Worm (Caenorhabditis elegans): ENCODE results near the gene Y102A11A.3.

The Y102A11A.3 gene

DNA sequence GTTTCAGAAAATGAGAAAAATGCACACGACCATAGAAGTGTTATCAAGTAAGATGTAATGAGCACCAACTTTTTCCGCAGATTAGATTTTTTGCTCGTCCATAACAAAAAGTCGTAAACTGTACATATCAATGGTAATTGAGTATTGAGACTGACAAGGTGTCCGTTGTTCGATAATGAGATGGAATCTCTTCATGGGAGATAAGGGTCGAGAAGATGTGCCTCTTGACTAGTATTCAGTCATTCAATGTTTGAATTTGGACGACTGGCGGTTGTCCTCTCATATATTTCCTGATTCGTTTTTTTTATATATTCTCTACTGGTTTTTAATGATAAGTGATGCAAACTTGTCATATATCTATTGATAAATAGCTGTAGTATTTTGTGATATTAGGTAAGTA, 37.3 kb upstream of the Y102A11A.3 start:
- no peak for TF ChIP-seq lsy-12 (tag; optimal IDR thresholded peaks at IDR 0.05)
- no peak for TF ChIP-seq unc-39 (tag; optimal IDR thresholded peaks at IDR 0.05)
- TF ChIP-seq nfya-1 (tag; optimal IDR thresholded peaks at IDR 0.05; ENCODE audit: insufficient read depth): no peak
- no peak for TF ChIP-seq mml-1 (tag; optimal IDR thresholded peaks at IDR 0.05)
- TF ChIP-seq ceh-82 (tag; optimal IDR thresholded peaks at IDR 0.05): no peak
- TF ChIP-seq mdl-1 (tag; optimal IDR thresholded peaks at IDR 0.05): no peak
- TF ChIP-seq elt-2 (tag; optimal IDR thresholded peaks at IDR 0.05): no peak
- TF ChIP-seq R02D3.7 (tag; optimal IDR thresholded peaks at IDR 0.05): no peak
- TF ChIP-seq tbx-2 (tag; optimal IDR thresholded peaks at IDR 0.05): no peak
- TF ChIP-seq ceh-28 (tag; optimal IDR thresholded peaks at IDR 0.05): no peak
- TF ChIP-seq ztf-11 (tag; optimal IDR thresholded peaks at IDR 0.05): no peak
- no peak for TF ChIP-seq nhr-23 (tag; optimal IDR thresholded peaks at IDR 0.05)
- no peak for TF ChIP-seq pqm-1 (tag; optimal IDR thresholded peaks at IDR 0.05)
- no peak for TF ChIP-seq nhr-43 (tag; optimal IDR thresholded peaks at IDR 0.05; ENCODE audit: poor library complexity, severe bottlenecking)

DNA sequence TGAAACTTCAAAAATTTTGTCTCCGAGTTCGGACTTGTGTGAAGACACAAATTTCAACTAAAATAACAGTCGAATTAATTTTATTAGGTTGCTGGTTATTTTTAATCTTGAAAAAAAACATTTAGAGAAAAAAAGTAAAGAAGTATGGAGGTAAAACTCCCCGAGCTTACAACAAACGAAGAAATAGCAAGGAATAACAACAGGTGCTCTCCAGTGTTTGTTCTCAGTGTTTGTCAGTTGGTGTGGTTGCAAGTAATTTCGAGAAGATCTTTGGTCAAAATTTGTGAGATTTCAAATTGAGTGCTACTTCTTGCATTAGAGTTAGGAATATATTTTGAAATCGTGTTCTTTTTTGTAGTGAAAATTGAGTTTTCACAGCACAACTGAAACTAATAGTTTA, 34.1 kb upstream of the Y102A11A.3 start:
- TF ChIP-seq fkh-2 (tag; optimal IDR thresholded peaks at IDR 0.05) (no peak), nhr-43 (tag; optimal IDR thresholded peaks at IDR 0.05; ENCODE audit: poor library complexity, severe bottlenecking) (no peak), nhr-76 (tag; optimal IDR thresholded peaks at IDR 0.05) (no peak), ZK546.5 (tag; optimal IDR thresholded peaks at IDR 0.05) (no peak), ztf-4 (tag; optimal IDR thresholded peaks at IDR 0.05) (no peak), lin-39 (tag; optimal IDR thresholded peaks at IDR 0.05) (no peak), ama-1 (optimal IDR thresholded peaks at IDR 0.05) (no peak), fos-1 (tag; optimal IDR thresholded peaks at IDR 0.05) (no peak), elt-2 (tag; optimal IDR thresholded peaks at IDR 0.05) (no peak), daf-12 (tag; optimal IDR thresholded peaks at IDR 0.05) (no peak)

DNA sequence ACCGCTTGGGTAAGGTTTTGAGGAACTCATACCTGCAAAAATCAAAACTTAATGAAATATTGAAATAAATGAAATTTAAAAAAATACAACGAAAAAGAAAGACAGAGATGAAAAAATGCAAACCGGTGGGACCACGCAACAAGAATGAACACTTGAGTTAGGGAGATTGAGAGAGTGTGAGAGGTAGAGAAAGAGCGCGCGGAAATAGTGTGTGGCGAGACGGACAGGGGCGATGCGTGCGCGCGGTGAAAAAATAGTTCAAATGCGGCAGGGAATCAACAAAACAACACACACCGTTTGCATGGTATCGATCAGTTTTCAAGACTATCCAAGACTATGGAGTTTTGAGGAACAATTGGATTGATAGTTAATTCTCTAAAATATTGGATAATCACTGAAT, 29.4 kb upstream of the Y102A11A.3 start, which contains the start of gene meg-3:
meg-3 (minus strand) TSS at position 32 of the 400 bp plus-strand sequence.
- TF ChIP-seq nfya-1 (tag; optimal IDR thresholded peaks at IDR 0.05; ENCODE audit: insufficient read depth) (no peak), nhr-23 (tag; optimal IDR thresholded peaks at IDR 0.05) (no peak), zag-1 (tag; optimal IDR thresholded peaks at IDR 0.05) (no peak)

DNA sequence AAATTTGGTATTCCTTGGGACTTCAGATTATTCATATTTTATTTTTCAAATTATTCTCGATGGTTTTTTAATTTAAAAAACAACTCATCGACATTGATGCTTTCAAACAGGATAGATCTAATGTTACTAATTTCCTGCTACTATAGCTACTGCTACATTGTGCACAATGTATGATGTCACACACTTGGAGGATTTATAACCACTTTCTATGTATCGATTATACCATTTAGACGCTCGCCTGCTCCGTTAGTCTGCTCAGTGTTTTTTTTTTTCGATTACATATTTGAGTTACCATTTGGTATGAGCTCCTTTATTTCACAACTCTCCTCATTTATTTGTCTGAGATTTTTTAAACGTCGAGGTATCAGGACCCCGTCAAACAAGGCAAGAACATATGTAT, 28.5 kb upstream of the Y102A11A.3 start, which contains the start of gene Y40A1A.2:
Y40A1A.2 (plus strand) TSS at position 301 of the 400 bp plus-strand sequence.
- TF ChIP-seq zag-1 (tag; optimal IDR thresholded peaks at IDR 0.05) (no peak), snpc-4 (tag; optimal IDR thresholded peaks at IDR 0.05) (no peak), fkh-10 (GFP tag; optimal IDR thresholded peaks at IDR 0.05) (no peak), mml-1 (tag; optimal IDR thresholded peaks at IDR 0.05) (no peak), unc-62 (GFP tag; optimal IDR thresholded peaks at IDR 0.05) (no peak), ceh-28 (tag; optimal IDR thresholded peaks at IDR 0.05) (no peak), lin-39 (tag; optimal IDR thresholded peaks at IDR 0.05) (no peak), ceh-16 (tag; optimal IDR thresholded peaks at IDR 0.05) (no peak), egl-5 (tag; optimal IDR thresholded peaks at IDR 0.05) (no peak), ZK546.5 (tag; optimal IDR thresholded peaks at IDR 0.05) (no peak), elt-1 (tag; optimal IDR thresholded peaks at IDR 0.05) (no peak), nhr-237 (tag; optimal IDR thresholded peaks at IDR 0.05) (no peak), sea-2 (GFP tag; optimal IDR thresholded peaks at IDR 0.05) (no peak), nhr-12 (tag; optimal IDR thresholded peaks at IDR 0.05) (no peak), nhr-67 (tag; optimal IDR thresholded peaks at IDR 0.05) (no peak), nhr-77 (tag; optimal IDR thresholded peaks at IDR 0.05) (no peak), pha-4 (tag; optimal IDR thresholded peaks at IDR 0.05) (no peak), tbx-2 (tag; optimal IDR thresholded peaks at IDR 0.05) (no peak), nhr-11 (tag; optimal IDR thresholded peaks at IDR 0.05) (no peak)

DNA sequence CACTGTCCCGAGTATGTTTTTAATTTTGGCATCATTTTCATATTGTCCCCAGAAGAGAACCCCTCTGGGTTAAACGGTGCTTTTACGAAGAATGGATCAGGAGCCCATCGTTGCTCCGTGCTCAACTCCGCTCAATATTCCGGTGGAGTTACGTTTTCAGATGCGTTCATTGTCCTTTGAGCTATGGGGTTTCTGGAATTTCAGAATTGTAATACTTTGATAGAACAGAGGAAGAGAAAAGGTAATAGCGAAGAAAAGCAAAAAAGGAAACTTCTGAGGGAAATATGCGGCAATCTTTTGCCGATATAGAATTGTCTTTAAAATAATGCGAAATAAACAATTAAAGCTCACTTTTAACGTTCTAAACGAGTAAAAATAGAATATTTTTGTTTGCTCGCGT, 21.0 kb upstream of the Y102A11A.3 start, which contains the start of gene Y40A1A.3:
Y40A1A.3 (minus strand) TSS at position 101 of the 400 bp plus-strand sequence.
- TF ChIP-seq tbx-2 (tag; optimal IDR thresholded peaks at IDR 0.05) (no peak), daf-12 (tag; optimal IDR thresholded peaks at IDR 0.05) (no peak), egl-27 (tag; optimal IDR thresholded peaks at IDR 0.05) (no peak), lin-39 (tag; optimal IDR thresholded peaks at IDR 0.05) (no peak), ceh-9 (tag; optimal IDR thresholded peaks at IDR 0.05) (no peak), jun-1 (tag; optimal IDR thresholded peaks at IDR 0.05) (no peak), nhr-25 (tag; optimal IDR thresholded peaks at IDR 0.05) (no peak), fkh-2 (tag; optimal IDR thresholded peaks at IDR 0.05) (no peak)

All from whole organism, L3 larva.